Worm (Caenorhabditis elegans): Measurements from ENCODE around the gene F44D12.10.

F44D12.10 gene

DNA sequence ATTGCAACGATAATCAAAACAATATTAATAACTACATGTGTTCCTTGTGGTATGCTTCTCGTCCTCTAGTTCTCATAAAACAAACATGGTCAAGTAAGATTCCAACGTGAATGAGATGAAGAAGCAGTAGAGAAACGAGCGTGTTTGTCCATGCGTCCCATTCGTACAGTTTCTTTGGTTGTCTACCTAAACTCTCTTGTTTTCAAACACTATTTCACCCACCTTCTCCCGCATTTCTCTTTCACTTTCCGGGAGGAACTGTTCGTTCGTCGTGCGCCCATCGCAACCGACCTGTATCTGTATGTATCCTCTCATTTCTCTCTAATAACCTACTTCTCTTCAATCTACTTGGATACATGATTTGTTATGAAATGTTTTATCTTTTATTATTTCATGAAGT is 29.1 kb downstream of the F44D12.10 start:
- TF ChIP-seq unc-62 (GFP tag; optimal IDR thresholded peaks at IDR 0.05) = no peak

DNA sequence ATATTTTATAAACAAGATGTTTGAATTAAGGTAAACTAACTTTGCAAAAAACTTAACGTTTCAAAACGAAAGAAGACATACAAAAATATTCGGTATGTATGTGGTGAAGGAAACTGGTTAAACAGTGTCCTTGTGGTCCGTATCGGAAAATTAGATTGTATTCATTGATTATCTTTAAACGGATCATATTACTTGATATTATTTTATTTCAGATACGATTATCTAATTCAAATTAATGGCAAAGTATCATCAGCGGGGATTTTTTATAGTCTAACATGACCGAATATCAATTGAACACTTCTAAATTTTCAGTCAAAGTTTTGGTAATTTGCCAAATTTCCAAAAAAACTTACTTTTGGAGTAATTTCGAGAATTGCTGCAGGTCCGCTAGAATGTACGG is 30.1 kb downstream of the F44D12.10 start, which contains the start of gene C47E12.13:
C47E12.13 (minus strand) TSS at position 101 of the 400 bp plus-strand sequence.
- TF ChIP-seq unc-62 (GFP tag; optimal IDR thresholded peaks at IDR 0.05) = no peak

DNA sequence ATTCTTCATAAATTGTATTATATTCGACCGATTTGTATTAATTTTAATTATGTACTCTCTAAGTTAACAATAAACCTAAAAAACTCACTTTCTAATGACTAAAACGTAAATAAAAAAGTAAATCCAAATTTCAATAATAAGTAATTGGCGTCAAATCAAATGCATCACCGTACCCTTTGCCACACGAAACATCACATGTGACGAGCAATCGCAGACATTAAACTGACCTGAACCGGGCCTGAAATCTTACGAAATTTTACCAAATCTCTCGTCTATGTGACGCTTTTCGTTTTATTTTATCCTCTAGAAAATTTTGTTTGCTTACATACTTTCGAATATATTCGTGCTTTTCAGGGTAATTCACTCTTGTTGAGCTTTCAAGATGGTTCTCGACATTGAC is 33.5 kb downstream of the F44D12.10 start, which contains the start of the genes C47E12.2 and sars-1:
C47E12.2 (minus strand) TSS at position 131 of the 400 bp plus-strand sequence.
sars-1 (plus strand) TSS at position 355 of the 400 bp plus-strand sequence.
- TF ChIP-seq unc-62 (GFP tag; optimal IDR thresholded peaks at IDR 0.05) = no peak

DNA sequence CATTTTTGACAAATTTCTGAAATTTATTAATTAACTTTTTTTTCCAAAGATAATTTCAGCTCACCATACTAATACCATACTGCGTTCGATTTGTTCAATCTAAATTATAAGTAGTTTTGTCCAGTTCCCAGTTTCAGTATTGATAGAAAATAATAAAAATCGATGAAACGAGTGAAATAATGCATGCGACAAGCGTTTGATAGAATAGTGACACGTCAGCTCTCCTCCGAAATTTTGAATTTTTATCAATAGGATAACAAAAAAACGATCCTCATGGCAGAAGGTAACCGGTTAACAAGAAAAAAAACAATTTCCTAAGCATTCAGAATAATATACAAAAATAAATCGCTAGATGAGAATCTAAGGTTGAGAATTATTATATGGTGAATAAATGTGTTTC is 35.1 kb downstream of the F44D12.10 start, which contains the start of gene C47E12.3:
C47E12.3 (minus strand) TSS at position 101 of the 400 bp plus-strand sequence.
- no peak for TF ChIP-seq unc-62 (GFP tag; optimal IDR thresholded peaks at IDR 0.05)

DNA sequence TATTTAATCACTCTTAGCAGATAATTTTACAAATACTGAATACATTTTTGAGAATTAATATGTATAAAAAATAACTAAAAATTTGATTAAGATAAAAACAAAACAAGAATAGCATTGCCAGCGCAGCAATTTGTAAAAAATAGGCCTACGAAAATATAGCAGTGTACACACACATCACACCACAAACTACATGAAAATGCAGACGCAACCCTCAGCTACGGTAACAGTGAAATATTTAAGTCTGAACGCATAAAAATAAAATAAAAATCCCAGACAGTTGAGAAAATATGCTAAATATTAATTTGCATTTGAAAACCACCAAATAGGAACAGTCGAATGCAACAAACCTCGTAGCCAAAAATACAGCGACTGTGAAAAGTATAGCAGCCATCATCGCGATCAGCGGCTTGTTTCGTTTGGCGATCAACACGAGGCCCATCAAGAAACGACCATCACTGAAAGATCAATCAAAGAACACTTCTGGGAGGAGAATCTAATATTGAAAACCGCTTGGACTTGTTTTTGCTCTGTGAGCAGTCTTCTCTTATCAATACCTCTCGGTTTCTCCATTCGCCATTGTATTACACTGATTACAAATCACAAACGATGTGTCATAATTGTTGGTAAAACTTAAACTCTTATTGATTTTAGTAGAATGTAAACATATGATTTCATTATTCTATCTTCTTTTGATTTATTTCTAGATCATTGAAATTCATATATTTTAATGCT is 38.2 kb downstream of the F44D12.10 start, which contains the start of gene pyp-1:
pyp-1 (minus strand) TSS at position 439 of the 732 bp plus-strand sequence.
- no peak for TF ChIP-seq unc-62 (GFP tag; optimal IDR thresholded peaks at IDR 0.05)

DNA sequence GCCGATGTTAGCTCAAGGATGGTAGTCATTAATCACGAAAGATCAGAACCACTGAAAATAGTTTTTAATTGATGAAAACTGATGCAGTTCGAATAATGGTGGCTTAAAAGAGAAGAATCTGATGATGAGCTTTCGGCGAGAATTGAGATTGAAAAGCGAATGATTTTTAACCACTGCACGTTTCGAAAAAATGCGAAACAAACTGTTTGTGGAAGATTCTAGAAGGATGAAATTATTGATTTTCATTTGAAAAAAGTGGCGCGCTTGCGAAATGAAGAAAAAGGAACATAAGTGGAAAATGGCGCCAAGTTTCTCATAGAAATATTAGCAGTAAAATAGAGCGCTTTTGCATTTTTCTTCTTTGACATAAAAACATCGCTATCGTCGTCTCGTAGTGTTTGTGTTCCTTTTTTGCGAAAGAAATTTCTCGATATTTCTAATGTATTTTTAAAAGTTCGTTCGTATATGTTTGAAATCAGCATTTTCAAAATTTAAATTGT is 41.9 kb downstream of the F44D12.10 start, which contains the start of gene uba-1:
uba-1 (minus strand) TSS at position 51 of the 500 bp plus-strand sequence.
- TF ChIP-seq unc-62 (GFP tag; optimal IDR thresholded peaks at IDR 0.05) = no peak

DNA sequence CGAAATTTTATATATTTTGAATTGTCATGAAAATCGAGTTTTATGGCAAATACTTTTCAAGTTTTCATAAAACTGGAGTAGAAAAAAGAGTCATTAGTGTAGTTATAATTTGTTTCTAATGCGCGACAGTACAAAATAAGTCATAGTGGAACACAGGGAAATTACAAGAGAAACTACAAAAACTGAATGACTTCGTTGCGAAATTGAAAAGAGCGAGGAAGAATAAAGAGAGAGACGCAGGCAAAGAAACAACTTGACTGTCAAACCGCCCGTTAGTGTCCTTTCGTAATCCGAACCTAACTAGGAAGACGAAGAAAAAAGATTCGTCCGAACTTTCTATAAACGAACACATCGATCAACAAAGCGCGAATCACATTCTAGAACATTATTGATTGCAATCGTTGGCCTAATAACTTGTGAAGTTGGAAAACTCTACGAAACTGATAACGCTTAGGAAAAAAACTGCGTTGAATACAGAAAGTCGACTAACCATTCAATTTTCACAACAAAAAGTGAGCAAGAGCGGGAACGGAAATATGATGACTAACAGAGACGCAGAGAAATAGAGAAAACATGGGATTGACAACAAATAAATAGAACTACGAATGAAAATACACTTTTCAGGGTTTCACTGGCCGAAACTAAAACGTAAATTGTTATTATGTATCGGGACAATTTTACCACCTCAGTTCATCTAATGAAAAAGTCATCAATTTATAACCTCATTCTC is 43.3 kb downstream of the F44D12.10 start:
- TF ChIP-seq unc-62 (GFP tag; optimal IDR thresholded peaks at IDR 0.05) = no peak

DNA sequence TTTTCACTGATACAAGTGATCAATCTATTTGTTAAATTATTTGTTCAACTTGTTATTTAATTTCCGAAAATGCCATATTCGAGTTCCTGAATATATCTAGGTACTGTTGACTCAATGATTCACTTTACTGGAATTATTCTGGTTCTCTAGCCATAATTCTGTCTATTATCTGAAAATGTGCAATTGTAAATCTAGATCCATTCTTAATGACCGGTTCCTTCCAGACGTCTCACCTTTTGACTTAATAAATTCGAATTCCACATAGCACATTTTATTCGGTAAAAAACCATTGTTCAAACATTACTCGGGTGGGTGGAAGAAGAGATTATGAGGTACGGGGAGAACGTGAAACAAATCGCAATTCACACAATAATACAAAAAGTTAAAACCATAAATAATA is 47.5 kb downstream of the F44D12.10 start:
- TF ChIP-seq unc-62 (GFP tag; optimal IDR thresholded peaks at IDR 0.05) = no peak
